Fruit fly (Drosophila melanogaster) whole organism, embryonic: Measurements from ENCODE around the gene Iyd.
A peak's percentile ranks its signal among the peaks of the same experiment; 100 is the strongest.

Experiments used
- Adf1 ChIP-seq: fragments of 200-800 bp; sonication (Bioruptor generic); IDR thresholded peaks from 2 replicates; pipeline ENCODE4 v1.3.6; 2022; ENCODE audit warnings: missing biosample characterization, missing genetic modification characterization
- Antp ChIP-seq: fragments of 200-800 bp; sonication (Bioruptor generic); optimal IDR thresholded peaks from 3 replicates; lab custom pipeline; 2016; ENCODE audit warnings: missing biosample characterization, missing genetic modification characterization
- Asciz ChIP-seq: fragments of 200-800 bp; sonication (Bioruptor generic); optimal IDR thresholded peaks from 2 replicates; lab custom pipeline; 2017; ENCODE audit warnings: missing biosample characterization, mild to moderate bottlenecking, missing genetic modification characterization, missing genetic modification reagents
- Atf6 ChIP-seq: fragments of 200-800 bp; sonication (Bioruptor generic); IDR thresholded peaks from 2 replicates; pipeline ENCODE4 v1.3.6; 2022; ENCODE audit warnings: missing biosample characterization, missing genetic modification characterization
- CG10209 ChIP-seq: fragments of 200-800 bp; sonication (Bioruptor generic); optimal IDR thresholded peaks from 3 replicates; lab custom pipeline; 2017; ENCODE audit warnings: missing biosample characterization, mild to moderate bottlenecking, missing genetic modification characterization, missing genetic modification reagents
- CG10321 ChIP-seq: fragments of 200-800 bp; sonication (Bioruptor generic); IDR thresholded peaks from 2 replicates; pipeline ENCODE4 v1.3.6; 2022; ENCODE audit warnings: missing biosample characterization, missing genetic modification characterization
- CG10462 ChIP-seq: fragments of 200-800 bp; sonication (Bioruptor generic); optimal IDR thresholded peaks from 2 replicates; lab custom pipeline; 2016; ENCODE audit warnings: missing biosample characterization, missing genetic modification characterization
- CG11456 ChIP-seq: fragments of 200-800 bp; sonication (Bioruptor generic); IDR thresholded peaks from 3 replicates; pipeline ENCODE4 v1.3.6; 2022; ENCODE audit warnings: missing biosample characterization, missing genetic modification characterization
- CG12155 ChIP-seq: fragments of 200-800 bp; sonication (Bioruptor generic); optimal IDR thresholded peaks from 3 replicates; lab custom pipeline; 2016; ENCODE audit warnings: missing biosample characterization, missing genetic modification characterization
- CG12744 ChIP-seq: fragments of 200-800 bp; sonication (Bioruptor generic); optimal IDR thresholded peaks from 2 replicates; lab custom pipeline; 2016; ENCODE audit warnings: missing biosample characterization, missing genetic modification characterization
- CG14710 ChIP-seq: fragments of 200-800 bp; sonication (Bioruptor generic); optimal IDR thresholded peaks from 3 replicates; lab custom pipeline; 2019; ENCODE audit warnings: missing biosample characterization, mild to moderate bottlenecking, missing genetic modification characterization, moderate library complexity
- CG17359 ChIP-seq: fragments of 200-800 bp; sonication (Bioruptor generic); optimal IDR thresholded peaks from 3 replicates; lab custom pipeline; 2018; ENCODE audit warnings: missing biosample characterization, mild to moderate bottlenecking, missing genetic modification characterization, moderate library complexity
- CG18764 ChIP-seq: fragments of 200-800 bp; sonication (Bioruptor generic); optimal IDR thresholded peaks from 3 replicates; lab custom pipeline; 2016; ENCODE audit warnings: missing biosample characterization, missing genetic modification characterization
- CG32767 ChIP-seq: fragments of 200-800 bp; sonication (Bioruptor generic); IDR thresholded peaks from 2 replicates; pipeline ENCODE4 v1.3.6; 2022; ENCODE audit warnings: missing biosample characterization, missing genetic modification characterization
- CG33557 ChIP-seq: fragments of 200-800 bp; sonication (Bioruptor generic); optimal IDR thresholded peaks from 2 replicates; lab custom pipeline; 2019; ENCODE audit warnings: missing biosample characterization, mild to moderate bottlenecking, missing genetic modification characterization, moderate library complexity
- CG3995 ChIP-seq: fragments of 200-800 bp; sonication (Bioruptor generic); optimal IDR thresholded peaks from 3 replicates; lab custom pipeline; 2016; ENCODE audit warnings: missing biosample characterization, missing genetic modification characterization
- CG5180 ChIP-seq: fragments of 200-800 bp; sonication (Bioruptor generic); optimal IDR thresholded peaks from 3 replicates; lab custom pipeline; 2017; ENCODE audit warnings: missing biosample characterization, missing genetic modification characterization, mild to moderate bottlenecking, moderate library complexity, missing genetic modification reagents
- CG8290 ChIP-seq, 3 experiments: fragments of 200-800 bp; sonication (Bioruptor generic); optimal IDR thresholded peaks; 2 replicates each; lab custom pipeline; 2016 to 2019; ENCODE audit warnings: missing biosample characterization in 3 of 3, missing genetic modification characterization in 3 of 3, mild to moderate bottlenecking in 2 of 3, moderate library complexity in 1 of 3
- CG8944 ChIP-seq: fragments of 200-800 bp; sonication (Bioruptor generic); optimal IDR thresholded peaks from 3 replicates; lab custom pipeline; 2016; ENCODE audit warnings: missing biosample characterization, missing genetic modification characterization
- CG9215 ChIP-seq: fragments of 200-800 bp; sonication (Bioruptor generic); IDR thresholded peaks from 2 replicates; pipeline ENCODE4 v1.3.6; 2022; ENCODE audit warnings: missing biosample characterization, missing genetic modification characterization
- Dip2 ChIP-seq: fragments of 200-800 bp; sonication (Bioruptor generic); IDR thresholded peaks from 2 replicates; pipeline ENCODE4 v1.3.6; 2022; ENCODE audit warnings: missing biosample characterization, missing genetic modification characterization
- Dp ChIP-seq: fragments of 200-800 bp; sonication (Bioruptor generic); optimal IDR thresholded peaks from 2 replicates; lab custom pipeline; 2018; ENCODE audit warnings: missing biosample characterization, mild to moderate bottlenecking, missing genetic modification characterization, moderate library complexity
- E2f1 ChIP-seq: fragments of 200-800 bp; sonication (Bioruptor generic); IDR thresholded peaks from 2 replicates; pipeline ENCODE4 v1.3.6; 2022; ENCODE audit warnings: missing biosample characterization, missing genetic modification characterization
- Fer1 ChIP-seq: fragments of 200-800 bp; sonication (Bioruptor generic); optimal IDR thresholded peaks from 2 replicates; lab custom pipeline; 2017; ENCODE audit warnings: missing biosample characterization, mild to moderate bottlenecking, missing genetic modification characterization
- Hand ChIP-seq: fragments of 200-800 bp; sonication (Bioruptor generic); optimal IDR thresholded peaks from 2 replicates; lab custom pipeline; 2017; ENCODE audit warnings: mild to moderate bottlenecking, missing biosample characterization, missing genetic modification reagents, missing genetic modification characterization
- Hey ChIP-seq: fragments of 200-800 bp; sonication (Bioruptor generic); optimal IDR thresholded peaks from 3 replicates; lab custom pipeline; 2018; ENCODE audit warnings: missing biosample characterization, mild to moderate bottlenecking, missing genetic modification characterization
- Kr ChIP-seq: fragments of 200-800 bp; sonication (Bioruptor generic); optimal IDR thresholded peaks from 2 replicates; lab custom pipeline; 2017; ENCODE audit warnings: missing biosample characterization, mild to moderate bottlenecking, missing genetic modification characterization
- Lim3 ChIP-seq: fragments of 200-800 bp; sonication (Bioruptor generic); IDR thresholded peaks from 2 replicates; pipeline ENCODE4 v1.3.6; 2022; ENCODE audit warnings: missing biosample characterization, missing genetic modification characterization
- MESR4 ChIP-seq: fragments of 200-800 bp; sonication (Bioruptor generic); optimal IDR thresholded peaks from 2 replicates; lab custom pipeline; 2018; ENCODE audit warnings: missing biosample characterization, mild to moderate bottlenecking, missing genetic modification characterization, moderate library complexity
- MTF-1 ChIP-seq: fragments of 200-800 bp; sonication (Bioruptor generic); optimal IDR thresholded peaks from 2 replicates; lab custom pipeline; 2018; ENCODE audit warnings: missing biosample characterization, mild to moderate bottlenecking, missing genetic modification characterization, borderline replicate concordance
- Med ChIP-seq: fragments of 200-800 bp; sonication (Bioruptor generic); peaks from one replicate; lab custom pipeline; 2016; ENCODE audit warnings: missing biosample characterization, missing genetic modification characterization, mild to moderate bottlenecking, inconsistent platforms, moderate library complexity
- Neu2 ChIP-seq: fragments of 200-800 bp; sonication (Bioruptor generic); optimal IDR thresholded peaks from 3 replicates; lab custom pipeline; 2016; ENCODE audit warnings: missing biosample characterization, missing genetic modification characterization, borderline replicate concordance
- Nf-YA ChIP-seq: fragments of 200-800 bp; sonication (Bioruptor generic); IDR thresholded peaks from 2 replicates; pipeline ENCODE4 v1.3.6; 2022; ENCODE audit warnings: missing biosample characterization, missing genetic modification characterization
- Spps ChIP-seq: fragments of 200-800 bp; sonication (Bioruptor generic); optimal IDR thresholded peaks from 2 replicates; lab custom pipeline; 2018; ENCODE audit warnings: missing biosample characterization, mild to moderate bottlenecking, missing genetic modification characterization
- al ChIP-seq: fragments of 200-800 bp; sonication (Bioruptor generic); IDR thresholded peaks from 2 replicates; pipeline ENCODE4 v1.3.6; 2022; ENCODE audit warnings: missing biosample characterization, missing genetic modification characterization
- amos ChIP-seq: fragments of 200-800 bp; sonication (Bioruptor generic); IDR thresholded peaks from 2 replicates; pipeline ENCODE4 v1.3.6; 2022; ENCODE audit warnings: missing biosample characterization, missing genetic modification characterization; ENCODE audit not compliant: partially characterized antibody
- dmrt99B ChIP-seq: fragments of 200-800 bp; sonication (Bioruptor generic); optimal IDR thresholded peaks from 2 replicates; lab custom pipeline; 2018; ENCODE audit warnings: missing biosample characterization, mild to moderate bottlenecking, missing genetic modification characterization, moderate library complexity
- fru ChIP-seq: fragments of >200 bp; optimal IDR thresholded peaks from 2 replicates; lab custom pipeline; 2017
- gt ChIP-seq: fragments of 200-800 bp; sonication (Bioruptor generic); IDR thresholded peaks from 2 replicates; pipeline ENCODE4 v1.3.6; 2022; ENCODE audit warnings: missing biosample characterization, missing genetic modification characterization
- hth ChIP-seq: fragments of >200 bp; optimal IDR thresholded peaks from 2 replicates; lab custom pipeline; 2017; ENCODE audit warnings: inconsistent platforms
- lilli ChIP-seq: fragments of 200-800 bp; sonication (Bioruptor generic); optimal IDR thresholded peaks from 3 replicates; lab custom pipeline; 2016; ENCODE audit warnings: missing biosample characterization, missing genetic modification characterization
- lmd ChIP-seq: fragments of 200-800 bp; sonication (Bioruptor generic); IDR thresholded peaks from 2 replicates; pipeline ENCODE4 v1.3.6; 2022; ENCODE audit warnings: missing biosample characterization, missing genetic modification characterization
- lov ChIP-seq, 2 experiments: fragments of 200-800 bp in 1 of 2; fragments of >200 bp in 1 of 2; sonication (Bioruptor generic) in 1 of 2; IDR thresholded peaks in 1 of 2; optimal IDR thresholded peaks in 1 of 2; 2 replicates in 1 of 2; 3 replicates in 1 of 2; pipeline versions ENCODE4 v1.3.6 to Lab custom; 2017 to 2022; ENCODE audit warnings: missing biosample characterization in 1 of 2, missing genetic modification characterization in 1 of 2
- odd ChIP-seq: fragments of 200-800 bp; sonication (Bioruptor generic); optimal IDR thresholded peaks from 2 replicates; lab custom pipeline; 2017; ENCODE audit warnings: missing biosample characterization, mild to moderate bottlenecking, missing genetic modification characterization
- p53 ChIP-seq: fragments of 200-800 bp; sonication (Bioruptor generic); optimal IDR thresholded peaks from 2 replicates; lab custom pipeline; 2016; ENCODE audit warnings: missing biosample characterization, missing genetic modification characterization
- peb ChIP-seq: fragments of 200-800 bp; sonication (Bioruptor generic); IDR thresholded peaks from 2 replicates; pipeline ENCODE4 v1.3.6; 2022; ENCODE audit warnings: missing biosample characterization, missing genetic modification characterization
- pum ChIP-seq: fragments of 200-800 bp; sonication (Bioruptor generic); optimal IDR thresholded peaks from 2 replicates; lab custom pipeline; 2016; ENCODE audit warnings: missing biosample characterization, missing genetic modification characterization
- shn ChIP-seq: fragments of 200-800 bp; sonication (Bioruptor generic); optimal IDR thresholded peaks from 3 replicates; lab custom pipeline; 2016; ENCODE audit warnings: missing biosample characterization, missing genetic modification characterization
- slbo ChIP-seq: fragments of 200-800 bp; sonication (Bioruptor generic); IDR thresholded peaks from 2 replicates; pipeline ENCODE4 v1.3.6; 2022; ENCODE audit warnings: missing biosample characterization, missing genetic modification characterization
- sob ChIP-seq: fragments of 200-800 bp; sonication (Bioruptor generic); IDR thresholded peaks from 2 replicates; pipeline ENCODE4 v1.3.6; 2022; ENCODE audit warnings: missing biosample characterization, missing genetic modification characterization
- ssp ChIP-seq: fragments of 200-800 bp; sonication (Bioruptor generic); IDR thresholded peaks from 2 replicates; pipeline ENCODE4 v1.3.6; 2022; ENCODE audit warnings: missing biosample characterization, missing genetic modification characterization

The Iyd gene

dm6 chr3L:11123088-11123487 is 27.0 kb upstream of the Iyd start, which contains the start of the genes Ufd1 and NaPi-III (continued):
- TF ChIP-seq Neu2 (GFP tag; lab: Kevin White, UChicago), result no peak
- no peak for TF ChIP-seq hth
- no peak for TF ChIP-seq Kr (GFP tag; lab: Kevin White, UChicago)
- TF ChIP-seq Dp, result peak; percentile 85
- no peak for TF ChIP-seq dmrt99B (tag; lab: Kevin White, UChicago)
- peak; percentile 36 for TF ChIP-seq CG8944 (GFP tag; lab: Kevin White, UChicago)
- TF ChIP-seq CG32767 (GFP tag; lab: Robert Waterston, UW), result peak; percentile 57; the same call in 1 of the 2 replicates
- TF ChIP-seq CG33557 (GFP tag; lab: Kevin White, UChicago), result no peak
- TF ChIP-seq MTF-1 (GFP tag; lab: Kevin White, UChicago), result no peak
- peak; percentile 75; the same call in 2 of the 3 replicates for TF ChIP-seq CG11456 (GFP tag; lab: Robert Waterston, UW)
- TF ChIP-seq Asciz (GFP tag; lab: Kevin White, UChicago), result no peak
- TF ChIP-seq CG12744, result no peak
- no peak for TF ChIP-seq odd (GFP tag; lab: Kevin White, UChicago)
- no peak for TF ChIP-seq Hey (tag; lab: Kevin White, UChicago)
- peak; percentile 26 for TF ChIP-seq CG8290 (GFP tag; optimal IDR thresholded peaks at IDR 0.05; lab: Kevin White, UChicago)
- TF ChIP-seq CG8290 (tag; optimal IDR thresholded peaks at IDR 0.05; lab: Kevin White, UChicago), result peak in 1 of 2 experiments; percentile 90
- 0 out of 2 replicates have a peak, but pooled peaks have one; percentile 16 for TF ChIP-seq Atf6
- no peak for TF ChIP-seq CG10462 (GFP tag; lab: Kevin White, UChicago)
- TF ChIP-seq CG12155, result peak; percentile 56
- peak; percentile 76 for TF ChIP-seq slbo (GFP tag; lab: Robert Waterston, UW)
- peak; percentile 51; the same call in 1 of the 2 replicates for TF ChIP-seq E2f1 (GFP tag; lab: Robert Waterston, UW)
- peak; percentile 68 for TF ChIP-seq sob (GFP tag; lab: Robert Waterston, UW)
- TF ChIP-seq peb, result no peak
- TF ChIP-seq CG3995 (GFP tag; lab: Kevin White, UChicago), result peak; percentile 26
- no peak for TF ChIP-seq CG5180
- TF ChIP-seq Hand (GFP tag; lab: Kevin White, UChicago), result no peak
- TF ChIP-seq fru (lab: Kevin White, UChicago), result no peak
- TF ChIP-seq Spps (tag; lab: Kevin White, UChicago), result no peak
- TF ChIP-seq lov (optimal IDR thresholded peaks at IDR 0.05; lab: Kevin White, UChicago), result no peak
- TF ChIP-seq lov (GFP tag; IDR thresholded peaks at IDR 0.05; lab: Robert Waterston, UW), result peak; percentile 49; the same call in 1 of the 3 replicates
- TF ChIP-seq MESR4, result peak; percentile 87
- peak; percentile 67 for TF ChIP-seq CG14710 (tag; lab: Kevin White, UChicago)
- peak; percentile 15 for TF ChIP-seq Fer1 (GFP tag; lab: Kevin White, UChicago)
- no peak for TF ChIP-seq Lim3 (GFP tag; lab: Robert Waterston, UW)
- 0 out of 2 replicates have a peak, but pooled peaks have one; percentile 19 for TF ChIP-seq al
- peak; percentile 92 for TF ChIP-seq Med (GFP tag; lab: Kevin White, UChicago)
- no peak; the same call in 1 of the 2 replicates for TF ChIP-seq CG9215
- TF ChIP-seq ssp (GFP tag; lab: Robert Waterston, UW), result no peak
- no peak for TF ChIP-seq gt
- peak; percentile 78 for TF ChIP-seq p53
- peak; percentile 46 for TF ChIP-seq lilli (GFP tag; lab: Kevin White, UChicago)
- 0 out of 2 replicates have a peak, but pooled peaks have one; percentile 11 for TF ChIP-seq Adf1 (GFP tag; lab: Robert Waterston, UW)
- no peak for TF ChIP-seq CG10321
- peak; percentile 57 for TF ChIP-seq CG17359 (tag; lab: Kevin White, UChicago)
- peak; percentile 90 for TF ChIP-seq amos
- no peak for TF ChIP-seq CG18764
- TF ChIP-seq Antp, result peak; percentile 10
- TF ChIP-seq Nf-YA (GFP tag; lab: Robert Waterston, UW), result no peak
- peak; percentile 30 for TF ChIP-seq shn (GFP tag; lab: Kevin White, UChicago)
- peak; percentile 29 for TF ChIP-seq pum (GFP tag; lab: Kevin White, UChicago)
- no peak for TF ChIP-seq CG10209
- TF ChIP-seq lmd (GFP tag; lab: Robert Waterston, UW), result peak; percentile 20; the same call in 1 of the 2 replicates
- TF ChIP-seq Dip2 (GFP tag; lab: Robert Waterston, UW), result peak; percentile 86
